Worm (Caenorhabditis elegans) whole organism, L3 larva: ENCODE data around the gene memi-2.
"Not testable (repeated sequence)": the region's sequence is repeated elsewhere in the genome, so short reads cannot be mapped to it uniquely, and the experiment has no call there.

Source experiments
- ZK546.5 ChIP-seq: sonication (generic microtip); optimal IDR thresholded peaks from 2 replicates; lab custom pipeline; 2017; ENCODE audit warnings: missing biosample characterization, missing genetic modification characterization
- aly-2 ChIP-seq: fragments of 150-350 bp; optimal IDR thresholded peaks from 2 replicates; lab custom pipeline; 2014; ENCODE audit warnings: missing biosample characterization, missing genetic modification characterization
- ama-1 ChIP-seq: fragments of 150-350 bp; optimal IDR thresholded peaks from 2 replicates; lab custom pipeline; 2018
- ceh-28 ChIP-seq: fragments of 150-350 bp; optimal IDR thresholded peaks from 2 replicates; lab custom pipeline; 2014; ENCODE audit warnings: missing biosample characterization, missing genetic modification reagents, missing genetic modification characterization
- ceh-82 ChIP-seq: fragments of 150-350 bp; optimal IDR thresholded peaks from 2 replicates; lab custom pipeline; 2014; ENCODE audit warnings: missing biosample characterization, missing genetic modification characterization
- ceh-9 ChIP-seq: sonication (generic microtip); optimal IDR thresholded peaks from 2 replicates; lab custom pipeline; 2018; ENCODE audit warnings: missing biosample characterization, missing genetic modification characterization
- egl-27 ChIP-seq: sonication (generic microtip); optimal IDR thresholded peaks from 4 replicates; lab custom pipeline; 2017; ENCODE audit warnings: missing biosample characterization, missing genetic modification reagents, missing genetic modification characterization
- egl-5 ChIP-seq: fragments of 150-350 bp; optimal IDR thresholded peaks from 2 replicates; lab custom pipeline; 2017; ENCODE audit warnings: missing biosample characterization, missing genetic modification reagents, missing genetic modification characterization, inconsistent platforms
- elt-1 ChIP-seq: fragments of 150-350 bp; optimal IDR thresholded peaks from 2 replicates; lab custom pipeline; 2014; ENCODE audit warnings: missing biosample characterization, missing genetic modification characterization
- elt-2 ChIP-seq: sonication (generic microtip); optimal IDR thresholded peaks from 2 replicates; lab custom pipeline; 2016; ENCODE audit warnings: missing genetic modification reagents, mild to moderate bottlenecking, missing genetic modification characterization, missing compliant biosample characterization
- eor-1 ChIP-seq, 2 experiments: fragments of 150-350 bp; optimal IDR thresholded peaks; 2 replicates each; lab custom pipeline; 2014 to 2018; ENCODE audit warnings: missing biosample characterization in 2 of 2, missing genetic modification characterization in 2 of 2
- fkh-10 ChIP-seq: sonication (generic microtip); optimal IDR thresholded peaks from 2 replicates; lab custom pipeline; 2017; ENCODE audit warnings: missing biosample characterization, missing genetic modification reagents, missing genetic modification characterization
- fkh-2 ChIP-seq: fragments of 150-350 bp; optimal IDR thresholded peaks from 2 replicates; lab custom pipeline; 2014; ENCODE audit warnings: missing biosample characterization, missing genetic modification reagents, missing genetic modification characterization
- fos-1 ChIP-seq: fragments of 150-350 bp; optimal IDR thresholded peaks from 2 replicates; lab custom pipeline; 2014; ENCODE audit warnings: missing biosample characterization, missing genetic modification characterization
- lin-15B ChIP-seq: fragments of 150-350 bp; optimal IDR thresholded peaks from 2 replicates; lab custom pipeline; 2014; ENCODE audit warnings: missing biosample characterization, missing genetic modification characterization
- lsy-12 ChIP-seq: sonication (generic microtip); optimal IDR thresholded peaks from 2 replicates; lab custom pipeline; 2016; ENCODE audit warnings: mild to moderate bottlenecking, missing genetic modification characterization, missing compliant biosample characterization
- nfya-1 ChIP-seq: sonication (generic microtip); optimal IDR thresholded peaks from 2 replicates; lab custom pipeline; 2017; ENCODE audit warnings: missing genetic modification characterization, mild to moderate bottlenecking, missing compliant biosample characterization, antibody characterized with exemption, moderate library complexity; ENCODE audit not compliant: insufficient read depth
- nhr-11 ChIP-seq: fragments of 150-350 bp; optimal IDR thresholded peaks from 2 replicates; lab custom pipeline; 2014; ENCODE audit warnings: missing biosample characterization, missing genetic modification characterization
- nhr-23 ChIP-seq: fragments of 150-350 bp; optimal IDR thresholded peaks from 2 replicates; lab custom pipeline; 2014; ENCODE audit warnings: missing biosample characterization, missing genetic modification reagents, missing genetic modification characterization
- nhr-237 ChIP-seq: fragments of 150-350 bp; optimal IDR thresholded peaks from 2 replicates; lab custom pipeline; 2014; ENCODE audit warnings: missing biosample characterization, missing genetic modification characterization
- nhr-28 ChIP-seq: fragments of 150-350 bp; optimal IDR thresholded peaks from 2 replicates; lab custom pipeline; 2014; ENCODE audit warnings: missing biosample characterization, missing genetic modification characterization
- nhr-43 ChIP-seq: sonication (generic microtip); optimal IDR thresholded peaks from 2 replicates; lab custom pipeline; 2016; ENCODE audit warnings: mild to moderate bottlenecking, missing genetic modification characterization, missing compliant biosample characterization; ENCODE audit not compliant: poor library complexity, severe bottlenecking
- nhr-76 ChIP-seq: fragments of 150-350 bp; sonication (generic microtip); optimal IDR thresholded peaks from 5 replicates; lab custom pipeline; 2014; ENCODE audit warnings: missing biosample characterization, missing genetic modification characterization
- nhr-77 ChIP-seq: fragments of 150-350 bp; optimal IDR thresholded peaks from 2 replicates; lab custom pipeline; 2014; ENCODE audit warnings: missing biosample characterization, missing genetic modification characterization
- pqm-1 ChIP-seq: fragments of 150-350 bp; optimal IDR thresholded peaks from 2 replicates; lab custom pipeline; 2017; ENCODE audit warnings: missing biosample characterization, missing genetic modification characterization, inconsistent platforms
- snpc-4 ChIP-seq: fragments of 150-350 bp; optimal IDR thresholded peaks from 2 replicates; lab custom pipeline; 2014; ENCODE audit warnings: missing biosample characterization, missing genetic modification characterization
- tbx-2 ChIP-seq: sonication (generic microtip); optimal IDR thresholded peaks from 2 replicates; lab custom pipeline; 2016; ENCODE audit warnings: mild to moderate bottlenecking, missing genetic modification characterization, missing compliant biosample characterization
- unc-39 ChIP-seq: sonication (generic microtip); optimal IDR thresholded peaks from 4 replicates; lab custom pipeline; 2017; ENCODE audit warnings: missing biosample characterization, missing genetic modification characterization
- unc-62 ChIP-seq: fragments of 150-350 bp; sonication (generic microtip); optimal IDR thresholded peaks from 4 replicates; lab custom pipeline; 2014; ENCODE audit warnings: missing biosample characterization, missing genetic modification reagents, missing genetic modification characterization
- ztf-4 ChIP-seq: fragments of 150-350 bp; optimal IDR thresholded peaks from 2 replicates; lab custom pipeline; 2014; ENCODE audit warnings: missing biosample characterization, missing genetic modification characterization

The memi-2 gene

DNA sequence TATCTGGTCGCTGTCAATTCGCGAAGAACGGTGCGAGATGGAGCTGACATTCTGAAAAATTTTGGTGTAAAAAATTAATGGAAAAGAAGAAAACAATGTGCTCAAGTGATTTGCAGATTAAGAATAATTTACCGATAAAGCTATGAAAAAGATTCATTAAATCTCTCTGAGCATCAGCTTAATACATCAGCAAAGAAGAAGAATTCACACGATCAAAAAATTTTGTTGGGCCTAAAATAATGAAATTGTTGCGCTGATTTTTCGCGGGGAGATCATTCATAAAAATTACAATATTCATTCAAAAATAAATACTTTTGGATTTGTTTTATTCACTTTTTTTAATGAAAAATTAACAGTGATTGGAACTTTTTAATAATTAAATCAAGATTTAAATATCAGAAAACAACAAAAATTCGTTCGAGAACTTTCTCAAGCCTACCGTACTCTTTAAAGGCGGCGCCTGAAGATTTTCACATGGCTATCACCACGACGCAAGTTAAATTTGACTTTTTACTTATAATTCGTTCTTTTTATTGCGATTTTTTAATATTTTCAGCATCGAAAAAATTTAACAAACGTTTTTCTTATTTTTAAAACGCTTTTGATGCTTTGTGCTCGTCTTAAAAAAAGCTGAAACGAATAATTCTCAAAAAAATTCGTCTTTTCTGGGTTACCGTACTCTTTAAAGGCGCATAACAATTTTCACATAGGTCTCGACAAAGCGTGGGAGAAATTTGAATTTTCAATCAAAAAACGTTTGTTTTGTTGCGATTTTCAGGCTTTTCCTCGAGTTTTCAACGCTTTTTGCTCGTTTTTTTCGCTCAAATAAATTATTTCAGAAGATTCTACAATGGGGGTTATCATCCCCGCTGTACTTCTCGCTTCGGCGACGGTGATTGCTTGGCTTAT, at the start of gene memi-2, which contains the start of gene cyp-31A5:
TSS of gene memi-2 (minus strand) at position 51 of the 909 bp plus-strand sequence.
TSS of gene cyp-31A5 (plus strand) at position 834 of the 909 bp plus-strand sequence.
- no peak for TF ChIP-seq elt-2
- no peak for TF ChIP-seq ceh-82 (tag; lab: Kevin White, UChicago)
- no peak for TF ChIP-seq tbx-2 (tag; lab: Kevin White, UChicago)
- TF ChIP-seq unc-39 (tag; lab: Kevin White, UChicago): no peak
- TF ChIP-seq fos-1 (tag; lab: Kevin White, UChicago): no peak

DNA sequence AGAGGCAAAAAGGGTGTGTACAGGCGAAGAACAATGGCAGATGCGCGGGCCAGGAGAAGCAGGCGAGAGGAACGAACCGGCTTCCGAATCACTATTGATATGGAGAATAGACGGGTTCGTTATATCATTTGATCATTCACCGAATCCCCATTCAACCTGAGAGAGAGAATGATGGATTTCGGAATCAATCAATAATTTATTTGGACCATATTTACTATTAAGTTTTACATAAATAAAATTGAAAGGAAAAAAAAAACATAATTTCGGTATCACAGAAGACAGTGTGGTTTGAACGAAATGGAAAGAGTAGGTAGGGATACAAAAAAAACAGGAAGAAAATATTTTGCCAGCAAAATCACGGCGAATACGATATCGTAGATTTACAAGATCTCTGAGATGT, 45.0 kb upstream of the memi-2 start, which contains the start of gene mam-3:
TSS of gene mam-3 (minus strand) at position 101 of the 400 bp plus-strand sequence.
- TF ChIP-seq ZK546.5 (tag; lab: Kevin White, UChicago) (no peak), ceh-9 (tag; lab: Kevin White, UChicago) (no peak), ama-1 (lab: Kevin White, UChicago) (no peak), nhr-43 (tag; lab: Kevin White, UChicago) (no peak), eor-1 (tag; optimal IDR thresholded peaks at IDR 0.05; lab: Kevin White, UChicago) (no peak), nhr-11 (no peak), elt-1 (tag; lab: Kevin White, UChicago) (no peak), lin-15B (tag; lab: Kevin White, UChicago) (no peak), egl-5 (tag; lab: Kevin White, UChicago) (no peak), ztf-4 (no peak), nhr-77 (tag; lab: Kevin White, UChicago) (no peak), tbx-2 (tag; lab: Kevin White, UChicago) (no peak), nhr-28 (tag; lab: Kevin White, UChicago) (no peak), pqm-1 (tag; lab: Kevin White, UChicago) (no peak), unc-62 (GFP tag; lab: Kevin White, UChicago) (no peak), nfya-1 (tag; lab: Kevin White, UChicago) (no peak), nhr-76 (tag; lab: Kevin White, UChicago) (no peak), lsy-12 (no peak), ceh-82 (tag; lab: Kevin White, UChicago) (no peak)
- TF ChIP-seq, all 47 proteins: peak for 0

DNA sequence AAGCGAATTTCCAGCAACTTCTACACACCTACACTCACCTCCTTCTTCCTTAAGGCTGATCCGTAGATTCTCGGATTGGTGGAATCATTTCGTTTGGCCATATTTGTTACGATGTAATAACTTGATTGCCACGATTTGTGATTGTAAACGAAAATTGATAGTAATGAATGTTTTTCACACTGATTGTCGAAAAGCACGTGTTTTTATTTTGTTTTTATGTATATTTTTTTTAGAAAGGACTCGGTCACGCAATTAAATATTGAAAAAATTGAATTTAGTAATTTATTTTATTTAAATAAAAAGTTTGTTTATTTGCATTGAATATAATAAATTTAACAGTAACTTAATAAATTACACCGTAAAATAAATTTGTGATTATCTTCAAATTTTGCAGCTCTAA, 33.6 kb upstream of the memi-2 start, which contains the start of gene K09B11.5:
TSS of gene K09B11.5 (minus strand) at position 101 of the 400 bp plus-strand sequence.
- TF ChIP-seq ZK546.5 (tag; lab: Kevin White, UChicago); ceh-28; elt-2: not testable (repeated sequence)

DNA sequence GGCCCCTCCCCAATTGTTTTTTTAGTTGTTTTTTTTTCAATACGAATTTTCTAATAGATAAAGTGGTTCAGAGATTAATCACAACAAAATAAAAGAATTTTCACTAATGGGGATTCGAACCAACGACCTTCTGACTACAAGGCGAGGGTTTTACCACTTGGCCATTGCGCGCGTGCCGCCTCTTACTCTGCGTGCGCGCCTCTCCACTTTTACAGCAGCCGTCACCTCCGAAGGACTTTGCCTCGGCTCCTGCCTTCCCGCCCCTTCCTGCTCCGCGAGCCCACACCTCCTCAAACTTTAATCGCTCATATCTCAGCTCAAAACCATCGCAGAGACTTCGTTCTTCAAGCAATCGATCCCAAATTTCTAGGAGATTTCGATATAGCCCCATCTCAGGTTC, 29.8 kb upstream of the memi-2 start:
- peak; percentile 65 for TF ChIP-seq snpc-4 (tag; lab: Kevin White, UChicago)

DNA sequence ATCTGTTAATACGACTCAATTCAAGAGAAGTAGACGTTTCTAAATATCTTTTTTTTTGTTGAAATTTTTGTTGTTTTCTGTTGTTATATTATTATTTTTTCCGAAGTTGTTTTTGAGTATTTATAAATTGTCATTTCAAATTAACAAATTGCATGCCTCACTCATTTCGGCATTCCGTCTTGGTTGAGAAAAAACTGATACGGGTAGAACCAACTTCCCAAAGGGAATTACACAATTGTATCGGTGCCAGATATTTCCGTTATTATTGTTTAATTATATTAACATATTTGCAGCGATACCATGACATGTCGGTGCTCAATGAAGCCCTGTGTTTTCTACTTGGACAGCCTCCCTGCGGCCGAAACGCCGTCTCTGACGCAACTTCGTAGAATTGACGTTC, 28.9 kb upstream of the memi-2 start, which contains the start of gene K09B11.4:
TSS of gene K09B11.4 (plus strand) at position 301 of the 400 bp plus-strand sequence.
- TF ChIP-seq fkh-10 (no peak), aly-2 (tag; lab: Kevin White, UChicago) (no peak), eor-1 (tag; optimal IDR thresholded peaks at IDR 0.05; lab: Kevin White, UChicago) (no peak), unc-62 (GFP tag; lab: Kevin White, UChicago) (no peak), ama-1 (lab: Kevin White, UChicago) (no peak), lsy-12 (no peak), nhr-23 (tag; lab: Kevin White, UChicago) (no peak), lin-15B (tag; lab: Kevin White, UChicago) (no peak), ceh-9 (tag; lab: Kevin White, UChicago) (no peak), nhr-237 (tag; lab: Kevin White, UChicago) (no peak), egl-27 (no peak), nhr-43 (tag; lab: Kevin White, UChicago) (no peak)

DNA sequence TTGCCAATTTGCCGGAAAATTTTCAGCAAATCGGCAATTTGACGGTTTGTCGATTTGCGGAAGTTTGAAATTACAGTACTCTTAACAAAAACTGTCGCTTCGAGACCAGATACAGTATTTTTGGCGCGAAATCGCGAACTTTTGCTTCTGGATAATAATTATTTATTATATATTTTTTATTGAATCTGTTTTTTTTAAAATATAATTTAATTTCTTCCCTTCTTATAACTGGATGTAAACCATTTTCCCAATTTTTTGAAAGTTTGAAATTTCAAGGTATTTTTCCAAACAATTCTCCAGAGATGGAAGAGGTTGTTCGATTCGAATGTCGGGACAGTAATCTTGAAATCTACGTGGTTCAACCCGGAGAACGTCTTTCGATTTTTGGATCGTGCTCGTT, 21.9 kb upstream of the memi-2 start, which contains the start of gene nol-9:
TSS of gene nol-9 (plus strand) at position 301 of the 400 bp plus-strand sequence.
- TF ChIP-seq fkh-2 (tag; lab: Kevin White, UChicago): no peak
- no peak for TF ChIP-seq nhr-43 (tag; lab: Kevin White, UChicago)
- no peak for TF ChIP-seq nhr-28 (tag; lab: Kevin White, UChicago)
- no peak for TF ChIP-seq ZK546.5 (tag; lab: Kevin White, UChicago)
- no peak for TF ChIP-seq lin-15B (tag; lab: Kevin White, UChicago)
- TF ChIP-seq egl-27: no peak
- no peak for TF ChIP-seq nhr-76 (tag; lab: Kevin White, UChicago)
- no peak for TF ChIP-seq nhr-237 (tag; lab: Kevin White, UChicago)
- TF ChIP-seq, all 47 proteins: peak for 0
